Fruit fly (Drosophila melanogaster) whole organism, embryonic: ENCODE data around the gene CG18508.

ENCODE experiments used
- Asciz ChIP-seq: fragments of 200-800 bp; sonication (Bioruptor generic); optimal IDR thresholded peaks from 2 replicates; lab custom pipeline; 2017; ENCODE audit warnings: missing biosample characterization, mild to moderate bottlenecking, missing genetic modification characterization, missing genetic modification reagents
- BtbVII ChIP-seq: fragments of 200-800 bp; sonication (Bioruptor generic); optimal IDR thresholded peaks from 3 replicates; lab custom pipeline; 2017; ENCODE audit warnings: missing biosample characterization, mild to moderate bottlenecking, missing genetic modification characterization
- CG11093 ChIP-seq: fragments of 200-800 bp; sonication (Bioruptor generic); IDR thresholded peaks from 3 replicates; pipeline ENCODE4 v1.3.6; 2022; ENCODE audit warnings: missing biosample characterization, missing genetic modification characterization
- CG11247 ChIP-seq: fragments of 200-800 bp; sonication (Bioruptor generic); IDR thresholded peaks from 2 replicates; pipeline ENCODE4 v1.3.6; 2022; ENCODE audit warnings: missing biosample characterization, missing genetic modification characterization
- CG11504 ChIP-seq: fragments of 200-800 bp; sonication (Bioruptor generic); optimal IDR thresholded peaks from 3 replicates; lab custom pipeline; 2019; ENCODE audit warnings: missing biosample characterization, mild to moderate bottlenecking, missing genetic modification characterization, moderate library complexity
- CG11560 ChIP-seq: fragments of 200-800 bp; sonication (Bioruptor generic); IDR thresholded peaks from 3 replicates; pipeline ENCODE4 v1.3.6; 2022; ENCODE audit warnings: missing biosample characterization, missing genetic modification characterization
- CG1233 ChIP-seq: fragments of 200-800 bp; sonication (Bioruptor generic); optimal IDR thresholded peaks from 4 replicates; lab custom pipeline; 2018; ENCODE audit warnings: missing biosample characterization, mild to moderate bottlenecking, missing genetic modification characterization
- CG12942 ChIP-seq: fragments of 200-800 bp; sonication (Bioruptor generic); optimal IDR thresholded peaks from 3 replicates; lab custom pipeline; 2016; ENCODE audit warnings: missing biosample characterization, missing genetic modification characterization
- CG14965 ChIP-seq: fragments of 200-800 bp; sonication (Bioruptor generic); optimal IDR thresholded peaks from 2 replicates; lab custom pipeline; 2016; ENCODE audit warnings: missing biosample characterization, missing genetic modification characterization, borderline replicate concordance
- CG1603 ChIP-seq: fragments of 200-800 bp; sonication (Bioruptor generic); optimal IDR thresholded peaks from 2 replicates; lab custom pipeline; 2019; ENCODE audit warnings: missing biosample characterization, mild to moderate bottlenecking, missing genetic modification characterization, moderate library complexity
- CG17568 ChIP-seq: fragments of 200-800 bp; sonication (Bioruptor generic); optimal IDR thresholded peaks from 2 replicates; lab custom pipeline; 2018; ENCODE audit warnings: missing biosample characterization, mild to moderate bottlenecking, missing genetic modification characterization, moderate library complexity
- CG17912 ChIP-seq: fragments of 200-800 bp; sonication (Bioruptor generic); optimal IDR thresholded peaks from 2 replicates; lab custom pipeline; 2018; ENCODE audit warnings: missing biosample characterization, mild to moderate bottlenecking, missing genetic modification characterization
- CG18619 ChIP-seq: fragments of 200-800 bp; sonication (Bioruptor generic); optimal IDR thresholded peaks from 3 replicates; lab custom pipeline; 2017; ENCODE audit warnings: missing biosample characterization, mild to moderate bottlenecking, missing genetic modification characterization
- CG2889 ChIP-seq: fragments of 200-800 bp; sonication (Bioruptor generic); IDR thresholded peaks from 3 replicates; pipeline ENCODE4 v1.3.6; 2022; ENCODE audit warnings: missing biosample characterization, missing genetic modification characterization
- CG30020 ChIP-seq: fragments of 200-800 bp; optimal IDR thresholded peaks from 2 replicates; lab custom pipeline; 2019; ENCODE audit warnings: missing biosample characterization, mild to moderate bottlenecking, missing genetic modification characterization, moderate library complexity
- CG3065 ChIP-seq: fragments of 200-800 bp; sonication (Bioruptor generic); optimal IDR thresholded peaks from 2 replicates; lab custom pipeline; 2016; ENCODE audit warnings: missing biosample characterization, missing genetic modification characterization
- CG32532 ChIP-seq: fragments of 200-800 bp; sonication (Bioruptor generic); IDR thresholded peaks from 2 replicates; pipeline ENCODE4 v1.3.6; 2022; ENCODE audit warnings: missing biosample characterization, missing genetic modification characterization
- CG33213 ChIP-seq: fragments of 200-800 bp; sonication (Bioruptor generic); optimal IDR thresholded peaks from 3 replicates; lab custom pipeline; 2016; ENCODE audit warnings: missing biosample characterization, missing genetic modification characterization
- CG3847 ChIP-seq: fragments of 200-800 bp; sonication (Bioruptor generic); IDR thresholded peaks from 2 replicates; pipeline ENCODE4 v1.3.6; 2022; ENCODE audit warnings: missing biosample characterization, missing genetic modification characterization
- CG7839 ChIP-seq: fragments of 200-800 bp; sonication (Bioruptor generic); optimal IDR thresholded peaks from 3 replicates; lab custom pipeline; 2018; ENCODE audit warnings: missing biosample characterization, mild to moderate bottlenecking, missing genetic modification characterization, moderate library complexity
- CG7987 ChIP-seq: fragments of 200-800 bp; sonication (Bioruptor generic); optimal IDR thresholded peaks from 2 replicates; lab custom pipeline; 2018; ENCODE audit warnings: missing biosample characterization, mild to moderate bottlenecking, missing genetic modification characterization, moderate library complexity
- CG8478 ChIP-seq: fragments of >200 bp; optimal IDR thresholded peaks from 2 replicates; lab custom pipeline; 2018
- CG8765 ChIP-seq: fragments of 200-800 bp; sonication (Bioruptor generic); IDR thresholded peaks from 2 replicates; pipeline ENCODE4 v1.3.6; 2022; ENCODE audit warnings: missing biosample characterization, missing genetic modification characterization
- CG8924 ChIP-seq: fragments of 200-800 bp; optimal IDR thresholded peaks from 3 replicates; lab custom pipeline; 2019; ENCODE audit warnings: missing biosample characterization, mild to moderate bottlenecking, missing genetic modification characterization, moderate library complexity
- CkIIα-i1 ChIP-seq: fragments of 200-800 bp; sonication (Bioruptor generic); IDR thresholded peaks from 2 replicates; pipeline ENCODE4 v1.3.6; 2022; ENCODE audit warnings: missing biosample characterization, missing genetic modification characterization
- Dip3 ChIP-seq: fragments of 200-800 bp; sonication (Bioruptor generic); optimal IDR thresholded peaks from 3 replicates; lab custom pipeline; 2016; ENCODE audit warnings: missing biosample characterization, missing genetic modification characterization
- Gsc ChIP-seq: fragments of 200-800 bp; sonication (Bioruptor generic); IDR thresholded peaks from 2 replicates; pipeline ENCODE4 v1.3.6; 2022; ENCODE audit warnings: missing biosample characterization, missing genetic modification characterization
- H2.0 ChIP-seq: fragments of 200-800 bp; sonication (Bioruptor generic); IDR thresholded peaks from 2 replicates; pipeline ENCODE4 v1.3.6; 2022; ENCODE audit warnings: missing biosample characterization, missing genetic modification characterization
- HLH54F ChIP-seq: fragments of 200-800 bp; sonication (Bioruptor generic); optimal IDR thresholded peaks from 3 replicates; lab custom pipeline; 2016; ENCODE audit warnings: missing biosample characterization, missing genetic modification characterization
- Hey ChIP-seq: fragments of 200-800 bp; sonication (Bioruptor generic); optimal IDR thresholded peaks from 3 replicates; lab custom pipeline; 2018; ENCODE audit warnings: missing biosample characterization, mild to moderate bottlenecking, missing genetic modification characterization
- Lpt ChIP-seq: fragments of >200 bp; optimal IDR thresholded peaks from 2 replicates; lab custom pipeline; 2018; ENCODE audit warnings: missing biosample characterization, missing genetic modification characterization
- MBD-R2 ChIP-seq: fragments of 200-800 bp; sonication (Bioruptor generic); IDR thresholded peaks from 2 replicates; pipeline ENCODE4 v1.3.6; 2022; ENCODE audit warnings: missing biosample characterization, missing genetic modification characterization
- NC2α ChIP-seq: fragments of 200-800 bp; sonication (Bioruptor generic); optimal IDR thresholded peaks from 2 replicates; lab custom pipeline; 2016; ENCODE audit warnings: missing biosample characterization, missing genetic modification characterization
- YL-1 ChIP-seq: fragments of 200-800 bp; sonication (Bioruptor generic); optimal IDR thresholded peaks from 3 replicates; lab custom pipeline; 2017; ENCODE audit warnings: missing biosample characterization, mild to moderate bottlenecking, missing genetic modification characterization
- az2 ChIP-seq: fragments of 200-800 bp; sonication (Bioruptor generic); optimal IDR thresholded peaks from 3 replicates; lab custom pipeline; 2016; ENCODE audit warnings: missing biosample characterization, missing genetic modification characterization
- cad ChIP-seq: fragments of >200 bp; optimal IDR thresholded peaks from 2 replicates; lab custom pipeline; 2017; ENCODE audit warnings: missing biosample characterization, missing genetic modification characterization
- chif ChIP-seq, 2 experiments: fragments of 200-800 bp; sonication (Bioruptor generic); optimal IDR thresholded peaks; 3 replicates each; lab custom pipeline; 2016; ENCODE audit warnings: missing biosample characterization in 2 of 2, missing genetic modification characterization in 2 of 2
- dimm ChIP-seq: fragments of 200-800 bp; sonication (Bioruptor generic); IDR thresholded peaks from 2 replicates; pipeline ENCODE4 v1.3.6; 2022; ENCODE audit warnings: missing biosample characterization, missing genetic modification characterization
- dysf ChIP-seq: fragments of 200-800 bp; sonication (Bioruptor generic); IDR thresholded peaks from 3 replicates; pipeline ENCODE4 v1.3.6; 2022; ENCODE audit warnings: missing biosample characterization, missing genetic modification characterization
- fu2 ChIP-seq: fragments of 200-800 bp; sonication (Bioruptor generic); optimal IDR thresholded peaks from 2 replicates; lab custom pipeline; 2016; ENCODE audit warnings: missing biosample characterization, missing genetic modification characterization
- gcm2 ChIP-seq: fragments of 200-800 bp; sonication (Bioruptor generic); optimal IDR thresholded peaks from 2 replicates; lab custom pipeline; 2016; ENCODE audit warnings: missing biosample characterization, missing genetic modification characterization
- knrl ChIP-seq: fragments of 200-800 bp; sonication (Bioruptor generic); IDR thresholded peaks from 3 replicates; pipeline ENCODE4 v1.3.6; 2022; ENCODE audit warnings: missing biosample characterization, missing genetic modification characterization; ENCODE audit not compliant: partially characterized antibody
- nerfin-2 ChIP-seq: fragments of 200-800 bp; sonication (Bioruptor generic); IDR thresholded peaks from 2 replicates; pipeline ENCODE4 v1.3.6; 2022; ENCODE audit warnings: missing biosample characterization, missing genetic modification characterization; ENCODE audit not compliant: partially characterized antibody
- scrt ChIP-seq: fragments of 200-800 bp; sonication (Bioruptor generic); optimal IDR thresholded peaks from 2 replicates; lab custom pipeline; 2018; ENCODE audit warnings: missing biosample characterization, mild to moderate bottlenecking, missing genetic modification characterization, moderate library complexity
- slbo ChIP-seq: fragments of 200-800 bp; sonication (Bioruptor generic); IDR thresholded peaks from 2 replicates; pipeline ENCODE4 v1.3.6; 2022; ENCODE audit warnings: missing biosample characterization, missing genetic modification characterization
- slou ChIP-seq: fragments of 200-800 bp; sonication (Bioruptor generic); optimal IDR thresholded peaks from 3 replicates; lab custom pipeline; 2016; ENCODE audit warnings: missing biosample characterization, missing genetic modification characterization
- slp2 ChIP-seq: fragments of 200-800 bp; sonication (Bioruptor generic); optimal IDR thresholded peaks from 2 replicates; lab custom pipeline; 2016; ENCODE audit warnings: missing biosample characterization, missing genetic modification characterization
- sug ChIP-seq: fragments of 200-800 bp; optimal IDR thresholded peaks from 2 replicates; lab custom pipeline; 2019; ENCODE audit warnings: missing biosample characterization, mild to moderate bottlenecking, missing genetic modification characterization, moderate library complexity
- tin ChIP-seq: fragments of 200-800 bp; sonication (Bioruptor generic); optimal IDR thresholded peaks from 3 replicates; lab custom pipeline; 2016; ENCODE audit warnings: missing biosample characterization, missing genetic modification characterization
- twi ChIP-seq: fragments of 200-800 bp; optimal IDR thresholded peaks from 2 replicates; lab custom pipeline; 2019; ENCODE audit warnings: missing biosample characterization, mild to moderate bottlenecking, missing genetic modification characterization, moderate library complexity
- wek ChIP-seq: fragments of 200-800 bp; sonication (Bioruptor generic); optimal IDR thresholded peaks from 3 replicates; lab custom pipeline; 2018; ENCODE audit warnings: missing biosample characterization, mild to moderate bottlenecking, missing genetic modification characterization, moderate library complexity
- zen ChIP-seq: fragments of 200-800 bp; sonication (Bioruptor generic); optimal IDR thresholded peaks from 3 replicates; lab custom pipeline; 2018; ENCODE audit warnings: missing biosample characterization, mild to moderate bottlenecking, missing genetic modification characterization, moderate library complexity
- zf30C ChIP-seq: fragments of 200-800 bp; sonication (Bioruptor generic); optimal IDR thresholded peaks from 3 replicates; lab custom pipeline; 2018; ENCODE audit warnings: missing biosample characterization, mild to moderate bottlenecking, missing genetic modification characterization

Gene CG18508

dm6 chrX:3188419-3188818 is 15.5 kb upstream of the CG18508 start (continued):
- TF ChIP-seq CG17568 (peak; percentile 55), CG32532 (no peak; the same call in 1 of the 2 replicates), CG18619 (peak; percentile 8), CG11504 (tag; lab: Kevin White, UChicago) (peak; percentile 31), zen (tag; lab: Kevin White, UChicago) (no peak), Hey (tag; lab: Kevin White, UChicago) (peak; percentile 28), CG12942 (GFP tag; lab: Kevin White, UChicago) (no peak), NC2α (GFP tag; lab: Kevin White, UChicago) (no peak), CG2889 (GFP tag; lab: Robert Waterston, UW) (no peak), Dip3 (GFP tag; lab: Kevin White, UChicago) (no peak), CG17912 (peak; percentile 51), CG1603 (tag; lab: Kevin White, UChicago) (peak; percentile 37), slou (GFP tag; lab: Kevin White, UChicago) (peak; percentile 17), dimm (GFP tag; lab: Robert Waterston, UW) (no peak), CG14965 (GFP tag; lab: Kevin White, UChicago) (no peak), Gsc (no peak), sug (peak; percentile 30), gcm2 (no peak), CG7839 (tag; lab: Kevin White, UChicago) (peak; percentile 5), CG30020 (tag; lab: Kevin White, UChicago) (no peak), CG33213 (GFP tag; lab: Kevin White, UChicago) (peak; percentile 8), dysf (GFP tag; lab: Robert Waterston, UW) (no peak), CG7987 (peak; percentile 74), BtbVII (GFP tag; lab: Kevin White, UChicago) (peak; percentile 28), CG8765 (GFP tag; lab: Robert Waterston, UW) (no peak), MBD-R2 (GFP tag; lab: Robert Waterston, UW) (no peak), tin (no peak), CG3847 (GFP tag; lab: Robert Waterston, UW) (0 out of 2 replicates have a peak, but pooled peaks have one; percentile 22), H2.0 (no peak), zf30C (no peak), cad (GFP tag; lab: Kevin White, UChicago) (no peak), az2 (no peak), CG11093 (no peak; the same call in 2 of the 3 replicates), Asciz (GFP tag; lab: Kevin White, UChicago) (peak; percentile 72), slbo (GFP tag; lab: Robert Waterston, UW) (no peak), CG8478 (no peak), CG8924 (tag; lab: Kevin White, UChicago) (no peak), chif (GFP tag; optimal IDR thresholded peaks at IDR 0.05; lab: Kevin White, UChicago) (no peak), CG11247 (no peak), CG1233 (peak; percentile 64), HLH54F (GFP tag; lab: Kevin White, UChicago) (peak; percentile 1), twi (tag; lab: Kevin White, UChicago) (no peak), scrt (GFP tag; lab: Kevin White, UChicago) (peak; percentile 5), knrl (GFP tag; lab: Robert Waterston, UW) (no peak), YL-1 (GFP tag; lab: Kevin White, UChicago) (no peak), Lpt (GFP tag; lab: Kevin White, UChicago) (no peak), slp2 (GFP tag; lab: Kevin White, UChicago) (no peak), nerfin-2 (no peak), CkIIα-i1 (GFP tag; lab: Robert Waterston, UW) (no peak), CG3065 (GFP tag; lab: Kevin White, UChicago) (no peak), CG11560 (tag; lab: Robert Waterston, UW) (no peak), wek (GFP tag; lab: Kevin White, UChicago) (peak; percentile 67), fu2 (no peak)
